Fruit fly (Drosophila melanogaster) S2 (cell line): ENCODE data around the gene Traf6.

Experiments
- CG8478 ChIP-seq: fragments of >200 bp; optimal IDR thresholded peaks from 2 replicates; lab custom pipeline; 2018
- CTCF ChIP-seq, 2 experiments: fragments of >200 bp; optimal IDR thresholded peaks; 2 replicates each; lab custom pipeline; 2018

Gene Traf6

DNA sequence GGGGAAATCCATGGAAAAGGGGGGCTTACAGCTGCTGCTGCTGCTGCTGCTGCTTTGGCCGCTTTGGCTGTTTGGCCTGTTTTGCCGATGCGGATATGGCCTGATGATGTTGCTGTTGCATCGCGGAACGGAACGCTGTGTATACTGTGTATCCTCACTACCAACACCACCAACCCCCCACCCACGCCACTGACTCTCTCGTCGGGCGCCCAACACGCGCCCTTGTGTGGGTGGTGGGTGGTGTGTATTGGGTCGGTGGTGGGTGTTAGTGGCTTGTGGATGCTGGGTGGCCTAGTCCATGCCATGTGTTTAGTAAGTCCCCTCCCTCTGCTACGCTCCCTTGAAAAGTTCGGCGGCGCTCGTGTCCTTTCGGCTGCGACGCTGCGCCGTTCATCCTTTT lies 20.6 kb upstream of the Traf6 start:
- TF ChIP-seq CG8478 (lab: Kevin White, UChicago) (no peak), CTCF (optimal IDR thresholded peaks at IDR 0.05; lab: Kevin White, UChicago) (no peak)

DNA sequence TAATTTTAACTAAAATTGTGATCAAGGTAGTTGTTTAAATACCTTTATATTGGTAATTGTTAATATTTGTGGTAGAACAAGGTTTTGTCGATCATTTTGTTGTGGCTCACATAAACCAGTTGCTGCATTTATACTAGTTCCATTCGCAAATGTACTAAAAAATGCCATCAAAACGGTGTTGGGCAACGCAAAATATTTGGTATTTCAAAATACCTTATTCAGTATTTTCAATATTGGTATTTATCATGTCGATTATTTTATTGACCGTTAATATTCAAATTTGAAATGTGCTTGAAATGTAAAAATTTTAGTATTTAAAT lies 19.8 kb upstream of the Traf6 start, which contains the start of gene slpr:
TSS of gene slpr (minus strand) at position 156 of the 320 bp plus-strand sequence.
- TF ChIP-seq CG8478 (lab: Kevin White, UChicago) (no peak), CTCF (optimal IDR thresholded peaks at IDR 0.05; lab: Kevin White, UChicago) (no peak)

DNA sequence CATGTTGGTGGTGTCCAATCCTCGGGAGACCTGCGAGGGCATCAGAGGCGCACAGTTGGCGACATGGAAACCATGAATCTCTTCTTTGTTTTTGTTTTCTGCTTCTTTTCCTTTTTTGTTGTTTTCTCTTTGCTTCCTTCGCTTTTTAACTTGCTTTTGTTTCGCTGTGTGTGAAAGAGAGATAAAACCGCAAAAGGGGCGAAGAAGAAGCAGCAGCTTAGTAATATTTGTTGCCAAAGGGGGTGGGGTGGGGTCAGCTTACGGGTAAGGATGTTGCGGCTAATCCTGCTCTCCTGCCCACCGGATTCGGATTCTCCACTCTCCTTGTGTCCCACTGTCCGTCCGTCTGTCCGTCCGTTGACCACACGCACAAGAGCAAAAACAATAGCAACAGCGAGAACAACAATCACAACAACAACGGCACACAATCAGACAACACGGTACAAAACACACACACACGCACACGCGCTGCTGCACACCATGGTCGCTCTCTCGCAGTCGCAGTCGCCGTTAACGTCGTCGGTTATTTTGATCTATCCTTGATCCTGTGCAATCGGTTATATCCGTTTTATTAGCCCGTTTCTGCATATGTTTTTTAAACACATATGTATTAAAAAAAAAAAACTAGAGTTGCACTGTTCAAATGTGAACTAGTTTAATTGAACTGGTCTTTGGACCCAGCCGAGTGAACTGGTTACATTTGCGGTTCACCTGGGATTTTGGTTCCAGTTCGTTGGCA lies 19.3 kb upstream of the Traf6 start:
- TF ChIP-seq CTCF (optimal IDR thresholded peaks at IDR 0.05; lab: Kevin White, UChicago) (no peak), CG8478 (lab: Kevin White, UChicago) (no peak)

DNA sequence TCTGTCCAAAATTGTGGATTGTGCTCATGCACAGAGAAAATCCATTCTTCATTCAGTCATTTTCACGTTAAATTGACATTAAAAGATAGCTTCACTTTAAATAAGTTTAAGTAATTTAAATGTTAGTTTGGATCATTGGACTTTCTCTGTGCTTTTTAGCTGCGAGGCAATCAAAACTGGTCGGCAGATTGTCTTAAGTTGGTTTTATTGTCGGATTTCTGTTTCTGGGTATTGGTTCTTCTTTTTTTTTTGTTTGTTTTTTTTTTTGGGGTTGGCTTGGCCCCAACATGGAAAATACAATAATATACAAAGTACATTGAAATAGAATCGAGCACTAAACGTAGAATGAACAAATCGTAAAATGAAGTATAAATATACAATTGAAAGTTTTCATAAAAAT lies 13.0 kb upstream of the Traf6 start, which contains the start of gene CG2278:
TSS of gene CG2278 (minus strand) at position 101 of the 400 bp plus-strand sequence.
- TF ChIP-seq CG8478 (lab: Kevin White, UChicago) (no peak), CTCF (optimal IDR thresholded peaks at IDR 0.05; lab: Kevin White, UChicago) (no peak)

DNA sequence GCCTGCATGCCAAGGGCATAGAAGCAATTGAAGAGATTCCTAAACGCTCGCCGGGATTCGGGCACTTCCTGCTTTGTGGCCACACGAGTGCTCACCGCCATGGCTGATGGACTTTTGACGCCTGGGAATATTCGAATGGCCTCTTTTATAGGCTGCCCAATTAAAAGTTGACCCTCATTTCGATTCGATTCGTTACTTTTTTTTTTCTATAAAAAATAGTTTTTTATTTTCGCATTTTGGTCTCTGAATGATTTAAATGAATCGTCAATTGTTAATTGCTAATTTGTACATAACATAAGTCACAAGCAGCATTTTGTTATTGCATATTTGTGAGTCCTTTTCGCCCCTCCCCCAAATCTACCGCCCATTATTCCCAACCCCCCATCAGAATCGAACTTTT lies 8.4 kb upstream of the Traf6 start, which contains the start of gene Or7a:
TSS of gene Or7a (minus strand) at position 101 of the 400 bp plus-strand sequence.
- TF ChIP-seq CTCF (optimal IDR thresholded peaks at IDR 0.05; lab: Kevin White, UChicago) (no peak), CG8478 (lab: Kevin White, UChicago) (no peak)

DNA sequence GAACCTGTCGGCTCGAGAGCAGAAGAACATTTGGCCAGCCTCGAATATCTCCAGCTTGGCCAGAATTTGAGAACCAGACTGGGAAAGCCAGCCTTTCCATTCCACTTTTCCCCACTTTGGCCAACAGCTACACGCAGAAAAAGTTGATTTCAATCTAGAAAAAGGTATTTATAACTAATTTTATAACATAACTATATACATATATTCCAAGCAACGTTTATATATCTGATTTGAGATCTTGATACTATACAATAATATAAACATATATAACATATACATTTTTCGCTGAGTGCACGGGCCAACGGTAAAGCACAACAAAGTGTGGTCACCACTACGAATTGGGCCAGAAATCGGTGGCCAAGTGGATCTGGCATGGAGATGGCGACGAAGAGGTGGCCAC lies 6.3 kb upstream of the Traf6 start:
- TF ChIP-seq CG8478 (lab: Kevin White, UChicago) = no peak
- TF ChIP-seq CTCF (optimal IDR thresholded peaks at IDR 0.05; lab: Kevin White, UChicago) = no peak

DNA sequence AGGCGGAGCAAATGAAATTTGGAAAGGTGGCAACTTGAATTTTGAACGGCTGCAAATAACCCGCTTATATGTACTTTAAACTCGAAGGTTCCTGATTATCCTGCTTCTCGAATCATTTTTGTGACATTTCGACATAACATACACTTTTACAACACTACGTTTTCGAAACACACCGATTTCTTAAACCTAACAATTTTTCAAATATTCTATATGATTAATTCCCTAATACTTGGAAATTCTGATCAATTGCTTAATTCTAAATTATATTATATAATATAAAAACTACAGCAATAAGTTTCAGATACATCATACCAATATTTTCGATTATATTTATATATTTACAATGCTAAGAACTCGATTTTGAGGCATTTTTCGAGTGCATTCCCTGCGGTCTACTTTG lies 5.5 kb upstream of the Traf6 start, which contains the start of gene CG10761:
TSS of gene CG10761 (minus strand) at position 101 of the 400 bp plus-strand sequence.
- TF ChIP-seq CTCF (optimal IDR thresholded peaks at IDR 0.05; lab: Kevin White, UChicago) (no peak), CG8478 (lab: Kevin White, UChicago) (no peak)

DNA sequence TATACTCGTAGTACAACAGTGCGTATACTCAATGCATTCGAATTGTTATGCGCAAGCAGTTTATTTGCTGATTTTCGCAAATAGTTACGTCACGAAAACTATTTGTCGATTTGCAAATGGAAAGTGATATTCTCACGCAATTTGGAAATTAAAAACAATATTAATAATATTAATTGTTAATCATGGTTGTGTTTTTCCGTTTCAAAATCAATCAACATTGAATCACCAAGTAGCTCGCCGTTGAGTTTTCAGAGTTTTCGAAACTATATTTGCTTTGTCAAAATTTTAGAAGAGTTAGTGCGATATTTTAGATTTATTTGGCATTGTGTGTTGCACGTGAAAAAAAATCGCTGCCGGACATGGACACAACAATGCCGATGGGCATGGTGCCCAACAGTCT lies 2.6 kb upstream of the Traf6 start, which contains the start of gene CG15337:
TSS of gene CG15337 (plus strand) at position 301 of the 400 bp plus-strand sequence.
- TF ChIP-seq CTCF (optimal IDR thresholded peaks at IDR 0.05; lab: Kevin White, UChicago) (no peak), CG8478 (lab: Kevin White, UChicago) (no peak)

DNA sequence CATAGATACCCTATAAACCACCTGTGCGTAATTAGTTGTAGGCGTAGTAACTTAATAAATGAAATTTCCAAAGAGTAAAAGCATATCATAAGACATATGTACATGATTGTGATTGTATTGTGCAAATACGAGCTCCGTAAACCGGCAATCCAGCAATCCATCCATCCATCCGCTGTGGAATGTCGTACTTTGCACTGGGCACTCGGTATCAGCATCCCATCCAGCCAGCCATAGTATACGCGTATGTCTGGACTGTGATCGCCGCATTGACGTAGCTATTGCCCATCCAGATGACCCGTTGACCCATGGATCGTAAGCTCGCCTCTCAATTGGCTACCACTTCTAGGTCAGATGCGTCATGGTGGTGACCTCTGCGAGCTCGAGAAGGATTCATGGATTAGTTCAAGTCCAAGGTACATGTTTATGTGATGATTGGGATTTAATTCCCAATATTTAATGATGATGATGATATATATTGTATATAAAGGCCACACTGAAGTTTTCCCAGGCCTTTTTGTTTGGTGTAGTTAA lies 1.8 kb upstream of the Traf6 start:
- TF ChIP-seq CTCF (optimal IDR thresholded peaks at IDR 0.05; lab: Kevin White, UChicago) (no peak), CG8478 (lab: Kevin White, UChicago) (no peak)

DNA sequence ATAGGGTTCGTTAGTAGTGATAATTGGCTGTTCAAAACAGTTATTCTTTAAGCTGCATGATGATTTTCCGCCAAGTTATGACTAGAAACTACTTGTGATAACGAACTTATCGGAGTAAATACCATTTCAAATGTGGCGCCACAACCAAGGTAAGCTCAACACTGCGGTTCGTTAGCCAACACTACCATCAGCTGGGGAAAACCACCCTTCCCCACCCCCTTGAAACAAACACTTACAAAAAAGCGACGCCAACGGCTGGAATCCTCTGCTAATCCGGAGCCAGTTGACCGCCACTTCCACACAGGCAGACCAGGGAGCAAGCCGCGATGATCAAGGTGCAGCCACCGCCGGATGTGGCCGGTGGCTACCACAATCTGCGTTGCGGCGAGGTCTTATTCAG lies 4.5 kb downstream of the Traf6 start, which contains the start of gene CG18262:
TSS of gene CG18262 (plus strand) at position 231 of the 400 bp plus-strand sequence.
- no peak for TF ChIP-seq CTCF (optimal IDR thresholded peaks at IDR 0.05; lab: Kevin White, UChicago)
- no peak for TF ChIP-seq CG8478 (lab: Kevin White, UChicago)

DNA sequence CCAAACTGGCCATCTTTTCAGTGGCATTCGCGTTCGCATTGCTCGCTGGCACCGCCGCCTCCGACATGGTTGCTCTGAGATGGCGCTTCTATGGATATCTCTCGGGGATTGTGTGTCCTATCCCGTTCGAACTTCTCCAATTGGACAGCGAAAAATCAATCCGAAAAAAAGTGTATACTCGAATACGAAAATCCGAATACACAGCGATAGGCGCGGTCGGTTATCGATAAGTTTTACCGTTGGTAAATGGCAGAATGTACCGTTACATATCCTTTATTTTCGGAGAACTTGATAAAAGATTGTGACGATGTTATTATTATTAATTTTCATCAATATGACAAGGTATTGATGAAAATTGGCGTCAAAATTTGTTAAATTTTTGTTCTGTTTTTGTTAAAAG lies 5.1 kb downstream of the Traf6 start, which contains the start of gene Gbeta5:
TSS of gene Gbeta5 (minus strand) at position 199 of the 400 bp plus-strand sequence.
- TF ChIP-seq CG8478 (lab: Kevin White, UChicago) = no peak
- no peak for TF ChIP-seq CTCF (optimal IDR thresholded peaks at IDR 0.05; lab: Kevin White, UChicago)

DNA sequence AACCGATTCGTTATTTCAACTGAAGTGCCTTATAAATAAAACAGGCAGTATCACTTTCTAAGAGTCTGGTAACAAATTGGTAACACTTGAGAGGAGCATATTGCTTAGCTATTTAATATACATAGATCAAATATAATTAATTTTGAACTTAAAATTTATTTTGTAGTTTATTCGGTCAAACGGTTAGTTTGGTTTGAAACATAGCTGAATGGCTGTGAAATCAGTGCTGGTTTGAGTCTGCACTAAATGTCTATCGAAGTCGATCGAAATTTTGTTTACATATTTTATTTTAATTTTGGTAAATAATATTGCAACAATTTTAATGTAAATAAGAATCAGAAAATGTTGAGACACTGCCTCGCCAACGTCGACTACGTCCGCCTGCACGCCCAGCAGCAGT lies 8.6 kb downstream of the Traf6 start, which contains the start of gene CG10959:
TSS of gene CG10959 (plus strand) at position 228 of the 400 bp plus-strand sequence.
- no peak for TF ChIP-seq CTCF (optimal IDR thresholded peaks at IDR 0.05; lab: Kevin White, UChicago)
- no peak for TF ChIP-seq CG8478 (lab: Kevin White, UChicago)

DNA sequence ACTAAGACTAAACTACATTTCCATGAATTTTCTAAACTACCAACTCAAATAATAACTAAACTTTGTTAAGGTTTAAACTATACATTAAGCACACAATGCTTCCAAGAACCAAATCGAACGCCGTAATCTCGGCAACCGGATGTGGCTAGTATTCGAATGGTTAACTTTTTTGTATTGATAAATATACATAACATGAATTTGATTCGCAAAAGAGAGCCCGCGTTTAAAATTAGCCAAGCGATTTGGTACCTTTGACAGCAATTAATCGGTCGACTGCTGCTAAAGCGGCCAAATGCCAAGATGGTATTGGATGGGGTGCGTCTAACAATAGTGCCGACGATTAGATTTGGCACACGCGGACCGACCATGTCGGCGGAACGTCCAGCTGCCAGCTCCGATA lies 9.5 kb downstream of the Traf6 start, which contains the start of gene CG15336:
TSS of gene CG15336 (plus strand) at position 301 of the 400 bp plus-strand sequence.
- TF ChIP-seq CG8478 (lab: Kevin White, UChicago) (no peak), CTCF (optimal IDR thresholded peaks at IDR 0.05; lab: Kevin White, UChicago) (no peak)

DNA sequence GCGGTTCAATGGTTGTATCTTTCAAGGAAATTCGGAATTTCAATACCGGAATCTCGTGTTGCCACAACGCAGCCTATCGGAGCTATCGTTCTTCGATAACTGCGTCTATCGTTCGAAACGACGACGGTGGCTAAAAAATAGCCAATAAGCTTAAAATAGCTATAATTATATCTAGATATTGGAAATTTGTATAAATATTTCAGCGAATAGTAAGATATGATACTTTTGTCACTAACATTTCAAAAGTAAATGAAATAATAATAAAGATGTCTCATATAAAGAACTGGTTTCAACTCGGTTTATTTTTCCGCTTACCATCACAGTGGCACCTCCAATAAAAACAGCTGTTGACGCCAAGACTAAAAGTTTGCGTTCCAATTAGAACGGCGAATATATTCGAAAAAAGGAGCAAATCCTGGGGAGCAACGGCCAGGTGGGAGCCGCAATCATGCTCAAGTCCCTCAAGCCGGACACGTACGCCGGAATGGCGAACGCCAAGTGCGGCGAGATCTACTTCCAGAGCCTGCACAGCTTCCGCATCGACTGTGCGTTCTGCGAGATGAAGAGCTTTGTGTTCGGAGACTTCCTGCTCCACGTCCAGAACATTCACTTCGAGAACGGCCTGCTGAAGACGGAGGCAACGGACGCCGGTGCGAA lies 11.6 kb downstream of the Traf6 start, which contains the start of the genes alpha-PheRS and CG2129:
TSS of gene alpha-PheRS (minus strand) at position 102 of the 657 bp plus-strand sequence.
TSS of gene CG2129 (plus strand) at position 339 of the 657 bp plus-strand sequence.
- TF ChIP-seq CTCF (optimal IDR thresholded peaks at IDR 0.05; lab: Kevin White, UChicago) (no peak), CG8478 (lab: Kevin White, UChicago) (no peak)
